Worm (Caenorhabditis elegans) whole organism, L1 larva: ENCODE measurements around the gene C40H1.8.

Experiments used
- alr-1 ChIP-seq: fragments of 200-800 bp; sonication (Bioruptor generic); optimal IDR thresholded peaks from 2 replicates; lab custom pipeline; 2018; ENCODE audit warnings: borderline replicate concordance, mild to moderate bottlenecking, missing genetic modification characterization, missing compliant biosample characterization
- ces-1 ChIP-seq: fragments of 150-350 bp; optimal IDR thresholded peaks from 2 replicates; lab custom pipeline; 2014; ENCODE audit warnings: missing biosample characterization, missing genetic modification reagents, missing genetic modification characterization
- mep-1 ChIP-seq: fragments of 150-350 bp; optimal IDR thresholded peaks from 2 replicates; lab custom pipeline; 2014; ENCODE audit warnings: missing biosample characterization, missing genetic modification characterization
- nhr-12 ChIP-seq: sonication (generic microtip); optimal IDR thresholded peaks from 2 replicates; lab custom pipeline; 2017; ENCODE audit warnings: missing biosample characterization, missing genetic modification characterization
- nhr-71 ChIP-seq: sonication (generic microtip); optimal IDR thresholded peaks from 2 replicates; lab custom pipeline; 2016; ENCODE audit warnings: mild to moderate bottlenecking, missing genetic modification characterization, moderate library complexity, missing compliant biosample characterization
- pag-3 ChIP-seq: sonication (generic microtip); optimal IDR thresholded peaks from 2 replicates; lab custom pipeline; 2017; ENCODE audit warnings: missing genetic modification characterization, mild to moderate bottlenecking, missing compliant biosample characterization, antibody characterized with exemption, borderline replicate concordance; ENCODE audit not compliant: insufficient read depth
- rnt-1 ChIP-seq: sonication (generic microtip); optimal IDR thresholded peaks from 2 replicates; lab custom pipeline; 2016; ENCODE audit warnings: mild to moderate bottlenecking, missing genetic modification characterization, moderate library complexity, missing compliant biosample characterization
- zag-1 ChIP-seq: fragments of 150-350 bp; optimal IDR thresholded peaks from 2 replicates; lab custom pipeline; 2014; ENCODE audit warnings: missing biosample characterization, missing genetic modification characterization
- ztf-11 ChIP-seq, 2 experiments: sonication (generic microtip); optimal IDR thresholded peaks; 2 replicates each; lab custom pipeline; 2016 to 2017; ENCODE audit warnings: missing genetic modification characterization in 2 of 2, missing biosample characterization in 1 of 2, missing compliant biosample characterization in 1 of 2

DNA sequence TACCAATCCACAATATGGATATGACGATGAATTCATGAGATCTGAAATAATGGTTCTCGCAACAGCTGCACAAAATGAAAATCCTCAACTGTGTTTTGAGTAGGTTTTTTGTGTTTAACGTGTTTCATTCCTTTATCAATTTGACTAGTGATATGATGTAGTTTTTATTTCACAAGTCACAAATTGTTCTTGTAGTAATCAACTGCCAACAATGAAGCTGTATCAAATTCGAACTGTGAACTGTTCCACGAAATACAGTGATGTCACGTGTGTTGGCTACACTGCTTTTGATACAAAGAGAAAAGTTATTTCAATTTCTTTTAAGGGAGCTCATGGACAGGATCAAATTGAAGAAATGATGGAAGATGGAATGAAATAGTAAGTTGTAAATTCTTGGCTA, 663 bp downstream of the C40H1.8 start:
- TF ChIP-seq pag-3 (tag; lab: Kevin White, UChicago): no peak
- TF ChIP-seq rnt-1 (tag; lab: Kevin White, UChicago): no peak
- no peak for TF ChIP-seq nhr-12 (tag; lab: Kevin White, UChicago)
- TF ChIP-seq mep-1 (tag; lab: Kevin White, UChicago): no peak
- TF ChIP-seq ztf-11 (tag; optimal IDR thresholded peaks at IDR 0.05; lab: Kevin White, UChicago): no peak
- TF ChIP-seq alr-1 (tag; lab: Kevin White, UChicago): no peak
- no peak for TF ChIP-seq nhr-71 (tag; lab: Kevin White, UChicago)
- no peak for TF ChIP-seq ces-1 (GFP tag; lab: Kevin White, UChicago)
- TF ChIP-seq zag-1: no peak
